Worm (Caenorhabditis elegans) whole organism, mixed stage, embryonic: Measurements from ENCODE around the gene C53B4.2.

Experiments used
- elt-3 ChIP-seq: fragments of 150-350 bp; optimal IDR thresholded peaks from 2 replicates; lab custom pipeline; 2014; ENCODE audit warnings: missing biosample characterization, missing genetic modification characterization
- ham-2 ChIP-seq: fragments of 200-800 bp; sonication (Bioruptor generic); optimal IDR thresholded peaks from 2 replicates; lab custom pipeline; 2018; ENCODE audit warnings: mild to moderate bottlenecking, missing genetic modification characterization, missing compliant biosample characterization
- lin-13 ChIP-seq: fragments of 150-350 bp; optimal IDR thresholded peaks from 2 replicates; lab custom pipeline; 2014; ENCODE audit warnings: missing biosample characterization, missing genetic modification characterization
- nhr-12 ChIP-seq: fragments of 150-350 bp; optimal IDR thresholded peaks from 2 replicates; lab custom pipeline; 2014; ENCODE audit warnings: missing biosample characterization, missing genetic modification characterization
- nhr-28 ChIP-seq: fragments of 150-350 bp; optimal IDR thresholded peaks from 2 replicates; lab custom pipeline; 2014; ENCODE audit warnings: missing biosample characterization, missing genetic modification characterization
- pha-4 ChIP-seq: fragments of 150-350 bp; optimal IDR thresholded peaks from 2 replicates; lab custom pipeline; 2018; ENCODE audit warnings: missing biosample characterization, missing genetic modification reagents, missing genetic modification characterization
- snpc-4 ChIP-seq: fragments of 150-350 bp; optimal IDR thresholded peaks from 2 replicates; lab custom pipeline; 2014; ENCODE audit warnings: missing biosample characterization, missing genetic modification characterization
- sptf-1 ChIP-seq: sonication (generic microtip); optimal IDR thresholded peaks from 2 replicates; lab custom pipeline; 2017; ENCODE audit warnings: mild to moderate bottlenecking, missing genetic modification characterization, moderate library complexity, missing compliant biosample characterization
- unc-62 ChIP-seq: fragments of 150-350 bp; optimal IDR thresholded peaks from 2 replicates; lab custom pipeline; 2014; ENCODE audit warnings: missing biosample characterization, missing genetic modification reagents, missing genetic modification characterization
- ztf-11 ChIP-seq: fragments of 150-350 bp; optimal IDR thresholded peaks from 2 replicates; lab custom pipeline; 2014; ENCODE audit warnings: missing biosample characterization, missing genetic modification characterization

ce11 chrIV:8926511-8926910 is 39.5 kb upstream of the C53B4.2 start:
- no peak for TF ChIP-seq ztf-11 (tag; lab: Kevin White, UChicago)
- no peak for TF ChIP-seq nhr-12 (tag; lab: Kevin White, UChicago)
- TF ChIP-seq unc-62 (GFP tag; lab: Kevin White, UChicago), result no peak
- TF ChIP-seq lin-13 (tag; lab: Kevin White, UChicago), result no peak
- no peak for TF ChIP-seq elt-3 (tag; lab: Kevin White, UChicago)
- TF ChIP-seq pha-4, result no peak
- no peak for TF ChIP-seq snpc-4
- no peak for TF ChIP-seq nhr-28 (tag; lab: Kevin White, UChicago)
- no peak for TF ChIP-seq sptf-1 (tag; lab: Kevin White, UChicago)
- no peak for TF ChIP-seq ham-2 (GFP tag; lab: Kevin White, UChicago)
